Fruit fly (Drosophila melanogaster) whole organism: ENCODE measurements around the gene CG14332.
"Not testable (repeated sequence)": the region's sequence is repeated elsewhere in the genome, so short reads cannot be mapped to it uniquely, and the experiment has no call there.

ENCODE experiments used
- CG8478 ChIP-seq: fragments of >200 bp; optimal IDR thresholded peaks from 2 replicates; lab custom pipeline; 2018; ENCODE audit warnings: inconsistent platforms
- Dll ChIP-seq: fragments of >200 bp; optimal IDR thresholded peaks from 2 replicates; lab custom pipeline; 2017
- EcR ChIP-seq, 2 experiments: fragments of >200 bp; optimal IDR thresholded peaks; 2 replicates each; lab custom pipeline; 2017; ENCODE audit warnings: missing biosample characterization in 2 of 2, missing genetic modification characterization in 2 of 2, missing genetic modification reagents in 2 of 2
- pan ChIP-seq: fragments of >200 bp; optimal IDR thresholded peaks from 2 replicates; lab custom pipeline; 2017
- psq ChIP-seq: fragments of >200 bp; optimal IDR thresholded peaks from 2 replicates; lab custom pipeline; 2017
- usp ChIP-seq: fragments of >200 bp; optimal IDR thresholded peaks from 2 replicates; lab custom pipeline; 2017; ENCODE audit warnings: missing biosample characterization, missing genetic modification characterization, mixed read lengths

Gene CG14332

DNA sequence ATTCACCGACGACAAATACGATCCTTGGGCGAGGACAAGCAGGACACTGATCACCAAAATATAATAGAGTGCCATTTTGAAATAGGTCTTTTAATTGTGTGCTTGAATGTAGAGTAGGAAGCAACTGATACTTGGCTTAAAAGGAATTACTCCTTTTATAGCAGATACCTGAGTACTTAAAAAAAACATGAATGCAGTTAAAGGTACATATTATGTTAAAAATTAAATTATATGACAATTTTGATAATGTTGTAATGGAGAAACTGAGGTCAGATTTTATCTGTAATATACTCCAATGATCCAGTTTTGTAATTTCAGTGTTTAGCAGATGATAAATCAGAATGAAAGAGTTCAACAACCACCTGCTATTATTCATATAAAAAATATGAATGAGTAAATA is at the start of gene CG14332:
Gene CG14332, minus strand, starts transcription at position 101 of the 400 bp plus-strand sequence.
- TF ChIP-seq psq, result no peak
- no peak for TF ChIP-seq EcR (GFP tag; optimal IDR thresholded peaks at IDR 0.05; lab: Kevin White, UChicago)
- no peak for TF ChIP-seq Dll (lab: Kevin White, UChicago)
- TF ChIP-seq CG8478 (lab: Kevin White, UChicago), result no peak
- TF ChIP-seq usp (GFP tag; lab: Kevin White, UChicago), result no peak
- TF ChIP-seq pan (lab: Kevin White, UChicago), result no peak

DNA sequence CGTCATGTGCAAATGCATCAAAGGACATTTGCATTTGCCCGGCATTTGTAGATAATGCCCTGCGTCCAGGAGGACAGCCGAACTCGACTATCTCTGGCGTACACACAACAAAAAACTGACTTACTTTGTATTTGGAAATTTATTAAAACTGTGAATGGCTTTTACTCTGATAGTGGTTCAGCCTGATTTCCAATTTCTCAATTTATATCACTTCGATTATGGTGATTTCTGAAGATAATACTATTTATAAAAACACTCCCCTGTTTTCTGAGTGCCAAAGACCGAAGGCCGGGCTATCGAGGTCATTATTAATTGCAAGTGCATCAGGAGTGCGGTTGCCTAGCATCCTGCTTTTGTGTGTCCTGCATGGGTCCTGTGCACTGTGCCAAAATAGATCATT is 49.0 kb upstream of the CG14332 start:
- TF ChIP-seq CG8478 (lab: Kevin White, UChicago), result no peak

DNA sequence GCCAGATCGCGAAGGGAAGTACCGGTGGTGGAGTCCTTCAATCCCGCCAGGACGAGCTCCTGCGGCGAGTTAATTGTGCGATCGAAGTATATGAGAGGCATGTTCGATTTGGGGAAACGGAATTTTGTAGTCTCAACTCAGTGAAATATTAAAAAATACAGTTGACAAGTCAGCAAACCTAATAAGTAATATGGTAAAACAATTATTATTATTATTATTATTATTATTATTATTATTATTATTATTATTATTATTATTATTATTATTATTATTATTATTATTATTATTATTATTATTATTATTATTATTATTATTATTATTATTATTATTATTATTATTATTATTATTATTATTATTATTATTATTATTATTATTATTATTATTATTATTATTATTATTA is 34.7 kb upstream of the CG14332 start, which contains the start of gene CG14330:
Gene CG14330, minus strand, starts transcription at position 101 of the 400 bp plus-strand sequence.
- TF ChIP-seq usp (GFP tag; lab: Kevin White, UChicago); pan (lab: Kevin White, UChicago); psq: not testable (repeated sequence)

DNA sequence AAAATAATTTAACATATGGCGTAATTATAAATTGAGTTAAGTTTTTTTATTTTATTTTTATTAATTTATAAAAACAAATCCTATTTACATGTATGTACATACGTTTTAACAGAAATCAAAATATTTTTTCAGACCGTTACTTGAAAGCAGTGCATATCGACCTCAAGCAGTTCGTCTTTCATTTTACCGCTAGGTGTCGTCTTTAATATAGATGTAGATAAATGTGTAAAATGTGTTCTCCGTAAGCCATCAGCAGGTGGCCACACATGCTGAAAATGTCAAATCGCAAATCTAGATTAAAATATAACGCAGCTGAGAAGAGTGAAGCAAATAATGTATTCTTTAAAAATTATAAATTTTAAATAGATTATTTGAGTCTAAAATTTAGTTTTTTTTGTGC is 27.4 kb upstream of the CG14332 start:
- TF ChIP-seq Dll (lab: Kevin White, UChicago) (no peak), CG8478 (lab: Kevin White, UChicago) (no peak), pan (lab: Kevin White, UChicago) (no peak), psq (no peak), usp (GFP tag; lab: Kevin White, UChicago) (no peak), EcR (GFP tag; optimal IDR thresholded peaks at IDR 0.05; lab: Kevin White, UChicago) (no peak)

dm6 chr3R:17448758-17449157 is 26.8 kb upstream of the CG14332 start, which contains the start of gene Eh:
TSS of gene Eh (minus strand) at chr3R:17448858.
- TF ChIP-seq EcR (GFP tag; optimal IDR thresholded peaks at IDR 0.05; lab: Kevin White, UChicago) (no peak), Dll (lab: Kevin White, UChicago) (no peak), psq (no peak), pan (lab: Kevin White, UChicago) (no peak), usp (GFP tag; lab: Kevin White, UChicago) (no peak), CG8478 (lab: Kevin White, UChicago) (no peak)

dm6 chr3R:17447615-17448014 is 25.6 kb upstream of the CG14332 start:
- no peak for TF ChIP-seq CG8478 (lab: Kevin White, UChicago)
- no peak for TF ChIP-seq EcR (GFP tag; optimal IDR thresholded peaks at IDR 0.05; lab: Kevin White, UChicago)
- TF ChIP-seq pan (lab: Kevin White, UChicago), result no peak
- no peak for TF ChIP-seq Dll (lab: Kevin White, UChicago)
- no peak for TF ChIP-seq psq
- no peak for TF ChIP-seq usp (GFP tag; lab: Kevin White, UChicago)

- TF ChIP-seq EcR (GFP tag; optimal IDR thresholded peaks at IDR 0.05; lab: Kevin White, UChicago) (no peak), usp (GFP tag; lab: Kevin White, UChicago) (no peak), CG8478 (lab: Kevin White, UChicago) (no peak), psq (no peak), pan (lab: Kevin White, UChicago) (no peak), Dll (lab: Kevin White, UChicago) (no peak)
These were observed 18.6 kb upstream of the CG14332 start, which contains the start of gene CG14331 for dm6 chr3R:17440628-17441027. TSS of gene CG14331 (minus strand) at chr3R:17440728.

dm6 chr3R:17434330-17434729 is 12.3 kb upstream of the CG14332 start, which contains the start of gene CG44090:
TSS of gene CG44090 (minus strand) at chr3R:17434430.
- TF ChIP-seq usp (GFP tag; lab: Kevin White, UChicago) (no peak), Dll (lab: Kevin White, UChicago) (no peak), psq (no peak), pan (lab: Kevin White, UChicago) (no peak), EcR (GFP tag; optimal IDR thresholded peaks at IDR 0.05; lab: Kevin White, UChicago) (no peak), CG8478 (lab: Kevin White, UChicago) (no peak)

DNA sequence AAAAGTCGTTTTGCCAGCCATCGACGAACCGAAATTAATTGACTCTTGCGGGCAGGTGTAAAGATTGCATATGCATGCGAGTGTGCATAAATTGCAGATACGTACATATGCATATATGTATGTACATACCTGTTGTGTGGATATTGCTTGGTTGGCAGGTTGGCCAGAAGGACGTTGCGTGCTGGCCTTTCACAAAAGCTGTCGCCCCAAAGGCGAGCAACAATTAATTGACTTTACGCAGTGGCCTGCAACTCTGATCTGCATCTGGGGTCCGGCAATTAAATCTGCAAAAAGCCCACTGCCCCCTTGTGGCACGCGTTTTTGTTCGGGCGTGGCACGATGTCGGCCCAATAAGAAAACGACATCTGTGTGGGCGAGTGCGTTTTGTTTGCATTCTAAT is 11.1 kb upstream of the CG14332 start:
- no peak for TF ChIP-seq pan (lab: Kevin White, UChicago)
- TF ChIP-seq usp (GFP tag; lab: Kevin White, UChicago), result no peak
- TF ChIP-seq psq, result no peak
- no peak for TF ChIP-seq EcR (GFP tag; optimal IDR thresholded peaks at IDR 0.05; lab: Kevin White, UChicago)
- TF ChIP-seq CG8478 (lab: Kevin White, UChicago), result no peak
- TF ChIP-seq Dll (lab: Kevin White, UChicago), result no peak

DNA sequence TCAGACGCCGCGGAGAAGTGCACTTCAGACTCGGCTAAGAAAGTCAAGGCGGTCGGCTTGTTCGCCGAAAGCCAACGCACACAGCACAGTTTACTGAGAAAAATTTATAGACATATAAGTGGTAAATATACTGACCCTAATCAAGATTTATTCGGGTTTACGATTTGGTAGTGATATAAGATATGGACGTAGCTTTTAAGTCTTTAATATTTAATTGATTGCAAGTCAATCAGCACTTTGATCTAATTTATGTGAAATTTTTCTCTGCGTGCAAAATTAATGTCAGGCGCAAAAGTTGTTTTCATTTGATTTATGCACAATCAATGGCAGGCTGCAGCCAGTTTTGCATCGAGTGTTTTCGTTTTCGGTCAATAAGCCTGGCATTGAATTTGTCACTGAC is 8.5 kb upstream of the CG14332 start:
- TF ChIP-seq EcR (GFP tag; optimal IDR thresholded peaks at IDR 0.05; lab: Kevin White, UChicago), result no peak
- no peak for TF ChIP-seq Dll (lab: Kevin White, UChicago)
- no peak for TF ChIP-seq usp (GFP tag; lab: Kevin White, UChicago)
- TF ChIP-seq CG8478 (lab: Kevin White, UChicago), result no peak

DNA sequence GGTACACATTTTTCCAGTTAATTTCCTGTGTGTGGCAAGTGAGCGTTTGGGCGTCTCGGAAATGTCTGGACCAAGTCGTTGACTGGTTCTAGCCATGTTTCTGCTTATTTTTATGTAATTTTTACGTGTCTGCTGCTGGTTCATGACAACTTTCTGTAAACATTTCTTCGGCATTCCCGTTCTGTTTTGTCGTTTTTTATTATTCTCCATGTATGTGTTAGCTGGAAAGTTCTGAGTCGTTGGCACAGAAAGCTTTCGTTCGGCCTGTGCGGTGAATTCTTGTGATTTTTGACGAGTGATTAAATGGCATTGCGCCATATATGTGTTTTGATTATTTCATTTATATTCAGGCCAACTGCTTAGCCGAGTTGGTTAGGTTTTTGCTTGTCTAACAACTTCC is 4.3 kb upstream of the CG14332 start:
- TF ChIP-seq Dll (lab: Kevin White, UChicago), result no peak
- TF ChIP-seq EcR (GFP tag; optimal IDR thresholded peaks at IDR 0.05; lab: Kevin White, UChicago), result no peak
- no peak for TF ChIP-seq usp (GFP tag; lab: Kevin White, UChicago)

- TF ChIP-seq CG8478 (lab: Kevin White, UChicago) (no peak), usp (GFP tag; lab: Kevin White, UChicago) (no peak), psq (no peak), Dll (lab: Kevin White, UChicago) (no peak), pan (lab: Kevin White, UChicago) (no peak), EcR (GFP tag; optimal IDR thresholded peaks at IDR 0.05; lab: Kevin White, UChicago) (no peak)
These were observed 3.5 kb upstream of the CG14332 start, which contains the start of gene cysu for dm6 chr3R:17425417-17425915. TSS of gene cysu (plus strand) at chr3R:17425768.
